Worm (Caenorhabditis elegans): Measurements from ENCODE around the gene Y46E12A.3.

- no peak for TF ChIP-seq pha-2 (tag; optimal IDR thresholded peaks at IDR 0.05)
- no peak for TF ChIP-seq nhr-11 (tag; optimal IDR thresholded peaks at IDR 0.05)
- no peak for TF ChIP-seq ceh-2 (tag; optimal IDR thresholded peaks at IDR 0.05)
- no peak for TF ChIP-seq unc-55 (GFP tag; optimal IDR thresholded peaks at IDR 0.05)
- no peak for TF ChIP-seq elt-4 (tag; optimal IDR thresholded peaks at IDR 0.05)
- no peak for TF ChIP-seq ceh-30 (tag; optimal IDR thresholded peaks at IDR 0.05)
- no peak for TF ChIP-seq sox-4 (tag; optimal IDR thresholded peaks at IDR 0.05)
- no peak for TF ChIP-seq F13H6.1 (tag; optimal IDR thresholded peaks at IDR 0.05)
- TF ChIP-seq C08G9.2 (tag; optimal IDR thresholded peaks at IDR 0.05): no peak
- TF ChIP-seq pqm-1 (tag; optimal IDR thresholded peaks at IDR 0.05): no peak
Observed at ce11 chrIII:1733412-1733811, 21.3 kb downstream of the Y46E12A.3 start.

Measured in whole organism, late embryonic.